Worm (Caenorhabditis elegans) whole organism, L2 larva: ENCODE measurements around the gene srw-67.

Source experiments
- C34F6.9 ChIP-seq: fragments of 150-350 bp; optimal IDR thresholded peaks from 2 replicates; lab custom pipeline; 2014; ENCODE audit warnings: missing biosample characterization, missing genetic modification characterization
- F13H6.1 ChIP-seq: sonication (generic microtip); optimal IDR thresholded peaks from 2 replicates; lab custom pipeline; 2016; ENCODE audit warnings: missing genetic modification characterization, missing compliant biosample characterization
- R02D3.7 ChIP-seq: fragments of 150-350 bp; optimal IDR thresholded peaks from 2 replicates; lab custom pipeline; 2014; ENCODE audit warnings: missing biosample characterization, missing genetic modification characterization
- Y55F3AM.14 ChIP-seq: fragments of 200-800 bp; sonication (Bioruptor generic); optimal IDR thresholded peaks from 2 replicates; lab custom pipeline; 2018; ENCODE audit warnings: mild to moderate bottlenecking, missing genetic modification characterization, missing compliant biosample characterization
- ZK546.5 ChIP-seq: sonication (generic microtip); optimal IDR thresholded peaks from 2 replicates; lab custom pipeline; 2017; ENCODE audit warnings: missing biosample characterization, missing genetic modification characterization
- alr-1 ChIP-seq: fragments of 150-350 bp; optimal IDR thresholded peaks from 2 replicates; lab custom pipeline; 2014; ENCODE audit warnings: missing biosample characterization, missing genetic modification characterization
- aly-2 ChIP-seq: fragments of 150-350 bp; optimal IDR thresholded peaks from 2 replicates; lab custom pipeline; 2014; ENCODE audit warnings: missing biosample characterization, missing genetic modification characterization
- ama-1 ChIP-seq: fragments of 150-350 bp; optimal IDR thresholded peaks from 2 replicates; lab custom pipeline; 2018; ENCODE audit warnings: inconsistent platforms
- ceh-16 ChIP-seq: fragments of 150-350 bp; optimal IDR thresholded peaks from 2 replicates; lab custom pipeline; 2014; ENCODE audit warnings: missing biosample characterization, missing genetic modification characterization
- crh-2 ChIP-seq: sonication (generic microtip); optimal IDR thresholded peaks from 2 replicates; lab custom pipeline; 2017; ENCODE audit warnings: missing biosample characterization, missing genetic modification characterization
- dmd-4 ChIP-seq: sonication (generic microtip); optimal IDR thresholded peaks from 2 replicates; lab custom pipeline; 2017; ENCODE audit warnings: missing biosample characterization, missing genetic modification characterization
- egl-27 ChIP-seq: sonication (generic microtip); optimal IDR thresholded peaks from 3 replicates; lab custom pipeline; 2017; ENCODE audit warnings: missing biosample characterization, missing genetic modification reagents, missing genetic modification characterization
- elt-1 ChIP-seq: fragments of 150-350 bp; optimal IDR thresholded peaks from 2 replicates; lab custom pipeline; 2014; ENCODE audit warnings: missing biosample characterization, missing genetic modification characterization
- elt-3 ChIP-seq: sonication (generic microtip); optimal IDR thresholded peaks from 2 replicates; lab custom pipeline; 2017; ENCODE audit warnings: missing biosample characterization, missing genetic modification characterization
- fos-1 ChIP-seq: fragments of 150-350 bp; optimal IDR thresholded peaks from 2 replicates; lab custom pipeline; 2014; ENCODE audit warnings: missing biosample characterization, missing genetic modification characterization
- gmeb-1 ChIP-seq: fragments of 150-350 bp; optimal IDR thresholded peaks from 2 replicates; lab custom pipeline; 2014; ENCODE audit warnings: missing biosample characterization, missing genetic modification characterization
- lin-11 ChIP-seq: fragments of 150-350 bp; sonication (generic microtip); optimal IDR thresholded peaks from 2 replicates; lab custom pipeline; 2014; ENCODE audit warnings: missing biosample characterization, missing genetic modification characterization, inconsistent platforms, mixed read lengths
- lin-13 ChIP-seq: fragments of 150-350 bp; optimal IDR thresholded peaks from 2 replicates; lab custom pipeline; 2014; ENCODE audit warnings: missing biosample characterization, missing genetic modification reagents, missing genetic modification characterization
- lin-39 ChIP-seq: fragments of 150-350 bp; optimal IDR thresholded peaks from 2 replicates; lab custom pipeline; 2014; ENCODE audit warnings: missing biosample characterization, missing genetic modification reagents, missing genetic modification characterization
- lsy-2 ChIP-seq, 2 experiments: fragments of 150-350 bp in 1 of 2; sonication (generic microtip) in 1 of 2; optimal IDR thresholded peaks; 2 replicates each; lab custom pipeline; 2014 to 2017; ENCODE audit warnings: missing biosample characterization in 2 of 2, missing genetic modification characterization in 2 of 2
- mab-5 ChIP-seq: fragments of 150-350 bp; optimal IDR thresholded peaks from 2 replicates; lab custom pipeline; 2014; ENCODE audit warnings: missing biosample characterization, missing genetic modification characterization
- mbf-1 ChIP-seq: sonication (generic microtip); optimal IDR thresholded peaks from 2 replicates; lab custom pipeline; 2017; ENCODE audit warnings: missing biosample characterization, missing genetic modification characterization
- mdl-1 ChIP-seq, 2 experiments: fragments of 150-350 bp in 1 of 2; sonication (generic microtip) in 1 of 2; optimal IDR thresholded peaks; 2 replicates each; lab custom pipeline; 2017; ENCODE audit warnings: missing biosample characterization in 2 of 2, missing genetic modification characterization in 2 of 2
- nhr-10 ChIP-seq: sonication (generic microtip); optimal IDR thresholded peaks from 2 replicates; lab custom pipeline; 2017; ENCODE audit warnings: missing biosample characterization, missing genetic modification characterization
- nhr-11 ChIP-seq: fragments of 150-350 bp; optimal IDR thresholded peaks from 2 replicates; lab custom pipeline; 2014; ENCODE audit warnings: missing biosample characterization, missing genetic modification characterization
- nhr-129 ChIP-seq: fragments of 150-350 bp; optimal IDR thresholded peaks from 2 replicates; lab custom pipeline; 2014; ENCODE audit warnings: missing biosample characterization, missing genetic modification characterization
- nhr-21 ChIP-seq: fragments of 150-350 bp; optimal IDR thresholded peaks from 2 replicates; lab custom pipeline; 2014; ENCODE audit warnings: missing biosample characterization, missing genetic modification characterization
- nhr-237 ChIP-seq: fragments of 150-350 bp; optimal IDR thresholded peaks from 2 replicates; lab custom pipeline; 2014; ENCODE audit warnings: missing biosample characterization, missing genetic modification characterization
- nhr-25 ChIP-seq: fragments of 150-350 bp; sonication (generic microtip); optimal IDR thresholded peaks from 3 replicates; lab custom pipeline; 2014; ENCODE audit warnings: missing biosample characterization, missing genetic modification characterization
- nhr-6 ChIP-seq: fragments of 150-350 bp; optimal IDR thresholded peaks from 2 replicates; lab custom pipeline; 2014; ENCODE audit warnings: missing biosample characterization, missing genetic modification characterization
- nhr-77 ChIP-seq: fragments of 150-350 bp; optimal IDR thresholded peaks from 2 replicates; lab custom pipeline; 2014; ENCODE audit warnings: missing biosample characterization, missing genetic modification characterization
- peb-1 ChIP-seq: fragments of 150-350 bp; optimal IDR thresholded peaks from 2 replicates; lab custom pipeline; 2014; ENCODE audit warnings: missing biosample characterization, missing genetic modification characterization
- sem-4 ChIP-seq: fragments of 150-350 bp; optimal IDR thresholded peaks from 2 replicates; lab custom pipeline; 2014; ENCODE audit warnings: missing biosample characterization, missing genetic modification reagents, missing genetic modification characterization
- skn-1 ChIP-seq: sonication (generic microtip); optimal IDR thresholded peaks from 2 replicates; lab custom pipeline; 2017; ENCODE audit warnings: missing biosample characterization, missing genetic modification characterization
- sma-3 ChIP-seq: sonication (generic microtip); optimal IDR thresholded peaks from 2 replicates; lab custom pipeline; 2016; ENCODE audit warnings: missing genetic modification reagents, missing genetic modification characterization, missing compliant biosample characterization
- snpc-4 ChIP-seq: fragments of 150-350 bp; optimal IDR thresholded peaks from 2 replicates; lab custom pipeline; 2014; ENCODE audit warnings: missing biosample characterization, missing genetic modification characterization
- unc-39 ChIP-seq: fragments of 150-350 bp; optimal IDR thresholded peaks from 2 replicates; lab custom pipeline; 2014; ENCODE audit warnings: missing biosample characterization, missing genetic modification characterization
- unc-55 ChIP-seq: fragments of 150-350 bp; sonication (generic microtip); optimal IDR thresholded peaks from 3 replicates; lab custom pipeline; 2014; ENCODE audit warnings: missing biosample characterization, missing genetic modification reagents, missing genetic modification characterization
- unc-62 ChIP-seq: fragments of 150-350 bp; optimal IDR thresholded peaks from 2 replicates; lab custom pipeline; 2014; ENCODE audit warnings: missing biosample characterization, missing genetic modification reagents, missing genetic modification characterization
- zag-1 ChIP-seq: fragments of 150-350 bp; optimal IDR thresholded peaks from 2 replicates; lab custom pipeline; 2014; ENCODE audit warnings: missing biosample characterization, missing genetic modification characterization
- ztf-1 ChIP-seq: fragments of 200-800 bp; sonication (Bioruptor generic); conservative IDR thresholded peaks from 2 replicates; pipeline ENCODE4 v1.3.6; 2022; ENCODE audit warnings: missing genetic modification characterization, missing compliant biosample characterization
- ztf-11 ChIP-seq: sonication (generic microtip); optimal IDR thresholded peaks from 2 replicates; lab custom pipeline; 2017; ENCODE audit warnings: missing biosample characterization, missing genetic modification characterization

The srw-67 gene

ce11 chrV:7464696-7465095, 47.2 kb downstream of the srw-67 start, which contains the start of gene srh-89:
TSS of gene srh-89 (minus strand) at chrV:7464796.
- TF ChIP-seq ztf-1 (GFP tag; lab: Robert Waterston, UW) (no peak), Y55F3AM.14 (GFP tag; lab: Kevin White, UChicago) (no peak), sma-3 (GFP tag; lab: Kevin White, UChicago) (no peak), skn-1 (tag; lab: Kevin White, UChicago) (no peak), aly-2 (tag; lab: Kevin White, UChicago) (no peak)

- TF ChIP-seq lin-11 (tag; lab: Kevin White, UChicago) (peak; percentile 36), sma-3 (GFP tag; lab: Kevin White, UChicago) (no peak), R02D3.7 (tag; lab: Kevin White, UChicago) (no peak), gmeb-1 (tag; lab: Kevin White, UChicago) (peak; percentile 56), ztf-11 (tag; lab: Kevin White, UChicago) (no peak), F13H6.1 (tag; lab: Kevin White, UChicago) (peak; percentile 78), nhr-129 (tag; lab: Kevin White, UChicago) (no peak), nhr-11 (no peak), mbf-1 (tag; lab: Kevin White, UChicago) (no peak), nhr-77 (tag; lab: Kevin White, UChicago) (no peak), ceh-16 (tag; lab: Kevin White, UChicago) (no peak), unc-55 (GFP tag; lab: Kevin White, UChicago) (no peak), nhr-10 (tag; lab: Kevin White, UChicago) (no peak), mab-5 (tag; lab: Kevin White, UChicago) (peak; percentile 56), alr-1 (tag; lab: Kevin White, UChicago) (no peak), skn-1 (tag; lab: Kevin White, UChicago) (no peak), Y55F3AM.14 (GFP tag; lab: Kevin White, UChicago) (no peak), C34F6.9 (tag; lab: Kevin White, UChicago) (peak; percentile 87), nhr-25 (tag; lab: Kevin White, UChicago) (no peak), nhr-237 (no peak), unc-39 (tag; lab: Kevin White, UChicago) (no peak), nhr-6 (tag; lab: Kevin White, UChicago) (no peak), crh-2 (tag; lab: Kevin White, UChicago) (peak; percentile 75), ztf-1 (GFP tag; lab: Robert Waterston, UW) (no peak), snpc-4 (tag; lab: Kevin White, UChicago) (no peak), egl-27 (tag; lab: Kevin White, UChicago) (no peak), lin-13 (peak; percentile 53), unc-62 (GFP tag; lab: Kevin White, UChicago) (no peak), dmd-4 (no peak), nhr-21 (tag; lab: Kevin White, UChicago) (no peak), ama-1 (lab: Kevin White, UChicago) (no peak), zag-1 (tag; lab: Kevin White, UChicago) (peak; percentile 13), mdl-1 (tag; optimal IDR thresholded peaks at IDR 0.05; lab: Kevin White, UChicago) (peak in 1 of 2 experiments; percentile 57), elt-1 (no peak), lsy-2 (tag; optimal IDR thresholded peaks at IDR 0.05; lab: Kevin White, UChicago) (peak in 1 of 2 experiments; percentile 2), fos-1 (tag; lab: Kevin White, UChicago) (peak; percentile 55), elt-3 (no peak), lin-39 (no peak), aly-2 (tag; lab: Kevin White, UChicago) (no peak), peb-1 (no peak), ZK546.5 (tag; lab: Kevin White, UChicago) (no peak), sem-4 (tag; lab: Kevin White, UChicago) (no peak)
Measured at ce11 chrV:7465509-7465908, 48.0 kb downstream of the srw-67 start, which contains the start of gene F25E5.1. TSS of gene F25E5.1 (plus strand) at chrV:7465884.
